Fruit fly (Drosophila melanogaster) whole organism, embryonic: ENCODE data around the gene lilli.
A peak's percentile ranks its signal among the peaks of the same experiment; 100 is the strongest.

ENCODE experiments used
- CG14441 ChIP-seq: fragments of 200-800 bp; sonication (Bioruptor generic); IDR thresholded peaks from 2 replicates; pipeline ENCODE4 v1.3.6; 2022; ENCODE audit warnings: missing biosample characterization, missing genetic modification characterization
- CG15601 ChIP-seq: fragments of 200-800 bp; sonication (Bioruptor generic); optimal IDR thresholded peaks from 3 replicates; lab custom pipeline; 2019; ENCODE audit warnings: missing biosample characterization, mild to moderate bottlenecking, missing genetic modification characterization, moderate library complexity
- CG17829 ChIP-seq: fragments of 200-800 bp; optimal IDR thresholded peaks from 2 replicates; lab custom pipeline; 2019; ENCODE audit warnings: missing biosample characterization, mild to moderate bottlenecking, missing genetic modification characterization, moderate library complexity
- CG5245 ChIP-seq: fragments of 200-800 bp; sonication (Bioruptor generic); optimal IDR thresholded peaks from 3 replicates; lab custom pipeline; 2016; ENCODE audit warnings: missing biosample characterization, missing genetic modification characterization
- CG6175 ChIP-seq: fragments of 200-800 bp; sonication (Bioruptor generic); IDR thresholded peaks from 3 replicates; pipeline ENCODE4 v1.3.6; 2022; ENCODE audit warnings: missing biosample characterization, missing genetic modification characterization
- HHEX ChIP-seq: fragments of 200-800 bp; sonication (Bioruptor generic); optimal IDR thresholded peaks from 3 replicates; lab custom pipeline; 2017; ENCODE audit warnings: missing biosample characterization, mild to moderate bottlenecking, missing genetic modification characterization, missing genetic modification reagents
- Poxn ChIP-seq: fragments of 200-800 bp; sonication (Bioruptor generic); IDR thresholded peaks from 2 replicates; pipeline ENCODE4 v1.3.6; 2022; ENCODE audit warnings: missing biosample characterization, missing genetic modification characterization
- ase ChIP-seq: fragments of 200-800 bp; sonication (Bioruptor generic); IDR thresholded peaks from 3 replicates; pipeline ENCODE4 v1.3.6; 2022; ENCODE audit warnings: missing biosample characterization, missing genetic modification characterization
- inv ChIP-seq: fragments of 200-800 bp; sonication (Bioruptor generic); IDR thresholded peaks from 2 replicates; pipeline ENCODE4 v1.3.6; 2022; ENCODE audit warnings: missing biosample characterization, missing genetic modification characterization; ENCODE audit not compliant: partially characterized antibody
- sd ChIP-seq: fragments of 200-800 bp; sonication (Bioruptor generic); optimal IDR thresholded peaks from 3 replicates; lab custom pipeline; 2018; ENCODE audit warnings: missing biosample characterization, mild to moderate bottlenecking, missing genetic modification characterization, moderate library complexity
- sim ChIP-seq: fragments of 200-800 bp; sonication (Bioruptor generic); IDR thresholded peaks from 2 replicates; pipeline ENCODE4 v1.3.6; 2022; ENCODE audit warnings: missing biosample characterization, missing genetic modification characterization

DNA sequence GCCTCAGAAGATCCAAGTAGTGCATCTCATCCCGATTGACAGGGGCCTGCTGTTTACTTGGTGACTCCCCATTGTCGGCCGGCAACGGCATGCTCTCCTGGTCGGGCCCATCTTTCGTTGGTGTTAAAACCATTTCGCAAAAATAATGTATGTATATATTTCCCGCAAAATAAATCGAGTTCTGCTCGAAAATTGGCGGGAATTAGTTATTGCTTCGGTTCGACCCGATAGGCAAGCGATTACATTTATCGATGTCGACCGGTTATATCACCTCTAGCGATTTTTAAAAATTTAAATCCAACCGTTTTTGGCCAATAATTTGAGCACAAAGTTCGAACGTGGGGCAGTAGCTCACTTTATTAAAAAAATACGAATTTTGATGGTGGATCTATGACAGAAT lies 83.7 kb downstream of the lilli start, which contains the start of gene Ts:
- TF ChIP-seq inv (peak; percentile 43; the same call in 1 of the 2 replicates), Poxn (GFP tag; lab: Robert Waterston, UW) (no peak), CG15601 (tag; lab: Kevin White, UChicago) (no peak), CG14441 (GFP tag; lab: Robert Waterston, UW) (no peak), HHEX (no peak), sim (GFP tag; lab: Robert Waterston, UW) (no peak), ase (GFP tag; lab: Robert Waterston, UW) (no peak), sd (no peak), CG6175 (GFP tag; lab: Robert Waterston, UW) (no peak), CG5245 (GFP tag; lab: Kevin White, UChicago) (no peak), CG17829 (tag; lab: Kevin White, UChicago) (peak; percentile 88)
